Fruit fly (Drosophila melanogaster) whole organism, wandering third instar larva: ENCODE measurements around the gene CG4133.

Source experiments
- Dfd ChIP-seq: fragments of >200 bp; optimal IDR thresholded peaks from 2 replicates; lab custom pipeline; 2017; ENCODE audit warnings: missing biosample characterization, missing genetic modification characterization
- GATAd ChIP-seq: sonication (Bioruptor generic); optimal IDR thresholded peaks from 2 replicates; lab custom pipeline; 2016; ENCODE audit warnings: missing biosample characterization, missing genetic modification characterization
- Hr78 ChIP-seq: fragments of >200 bp; optimal IDR thresholded peaks from 2 replicates; lab custom pipeline; 2017; ENCODE audit warnings: missing biosample characterization, missing genetic modification characterization
- N ChIP-seq: fragments of >200 bp; optimal IDR thresholded peaks from 2 replicates; lab custom pipeline; 2018; ENCODE audit warnings: missing biosample characterization, missing external identifiers, missing genetic modification characterization
- Rel ChIP-seq, 2 experiments: fragments of 200-800 bp; sonication (Bioruptor generic) in 1 of 2; optimal IDR thresholded peaks; 2 replicates in 1 of 2; 3 replicates in 1 of 2; lab custom pipeline; 2016 to 2019; ENCODE audit warnings: mild to moderate bottlenecking in 2 of 2, missing biosample characterization in 2 of 2, missing genetic modification characterization in 2 of 2, moderate library complexity in 1 of 2
- dsf ChIP-seq: sonication (Bioruptor generic); optimal IDR thresholded peaks from 2 replicates; lab custom pipeline; 2016; ENCODE audit warnings: missing biosample characterization, missing genetic modification characterization, borderline replicate concordance
- pan ChIP-seq: fragments of >200 bp; optimal IDR thresholded peaks from 2 replicates; lab custom pipeline; 2017
- psq ChIP-seq: fragments of 200-800 bp; sonication (Bioruptor generic); optimal IDR thresholded peaks from 3 replicates; lab custom pipeline; 2017; ENCODE audit warnings: missing biosample characterization, mild to moderate bottlenecking, missing genetic modification characterization, moderate library complexity
- usp ChIP-seq: fragments of >200 bp; optimal IDR thresholded peaks from 2 replicates; lab custom pipeline; 2017; ENCODE audit warnings: missing biosample characterization, missing genetic modification characterization

DNA sequence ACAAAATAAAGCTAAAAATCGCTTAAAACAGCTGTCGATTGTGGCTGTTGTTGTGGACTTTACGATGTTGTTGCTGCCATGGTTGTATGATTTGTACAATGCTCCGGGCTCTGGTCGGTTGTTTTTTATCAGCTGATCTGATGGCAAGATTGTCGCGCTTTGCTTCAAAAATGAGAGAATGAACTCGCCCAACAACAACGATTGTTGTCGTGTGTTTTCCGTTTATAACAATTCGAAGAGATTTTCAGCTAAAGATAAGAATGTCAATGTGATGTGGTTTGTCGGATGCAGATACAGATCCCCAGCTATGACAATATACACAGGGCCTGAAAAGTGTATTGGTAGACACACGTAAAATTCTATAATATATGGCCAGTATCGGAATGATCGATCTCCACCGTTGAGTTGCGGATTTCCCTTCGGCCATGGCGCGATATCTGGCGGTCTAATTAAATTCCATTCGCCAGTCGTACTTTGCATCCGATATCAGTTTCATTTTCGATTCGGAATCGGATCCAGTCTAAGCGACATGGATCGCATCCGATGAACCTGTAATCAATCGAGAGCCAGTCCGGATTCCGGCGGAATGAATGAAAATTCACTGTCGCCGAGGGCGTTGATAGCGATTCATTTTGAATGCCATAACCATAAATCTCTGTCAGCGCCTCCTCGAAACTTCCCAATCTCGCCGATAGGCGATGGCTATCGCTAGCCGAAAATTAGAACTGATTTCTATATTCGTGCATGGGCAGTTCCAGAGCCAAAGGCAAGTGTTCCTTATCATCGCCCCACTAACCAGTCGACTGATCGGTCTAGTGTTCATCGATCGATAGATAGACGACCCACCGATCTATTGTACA lies 40.3 kb downstream of the CG4133 start:
- TF ChIP-seq Dfd (no peak), usp (GFP tag; lab: Kevin White, UChicago) (no peak), Hr78 (GFP tag; lab: Kevin White, UChicago) (no peak), GATAd (GFP tag; lab: Kevin White, UChicago) (no peak), psq (no peak), dsf (GFP tag; lab: Kevin White, UChicago) (no peak), Rel (GFP tag; optimal IDR thresholded peaks at IDR 0.05; lab: Kevin White, UChicago) (no peak), Rel (tag; optimal IDR thresholded peaks at IDR 0.05; lab: Kevin White, UChicago) (peak; percentile 33), N (GFP tag; lab: Kevin White, UChicago) (no peak), pan (lab: Kevin White, UChicago) (no peak)
